Fruit fly (Drosophila melanogaster): ENCODE data around the gene vap.
A peak's percentile ranks its signal among the peaks of the same experiment; 100 is the strongest.

Gene vap

dm6 chrX:15991618-15992526, 13.7 kb downstream of the vap start, which contains the start of the genes CG46312, eIF5 and exd (continued):
- no peak for TF ChIP-seq ara (GFP tag; IDR thresholded peaks at IDR 0.05)
- TF ChIP-seq crp (GFP tag; optimal IDR thresholded peaks at IDR 0.05), result no peak
- peak; percentile 23 for TF ChIP-seq phol (tag; optimal IDR thresholded peaks at IDR 0.05)
- no peak for TF ChIP-seq Gsc (GFP tag; IDR thresholded peaks at IDR 0.05)
- TF ChIP-seq CG2889 (GFP tag; IDR thresholded peaks at IDR 0.05), result no peak
- TF ChIP-seq cwo (GFP tag; optimal IDR thresholded peaks at IDR 0.05), result no peak
- TF ChIP-seq Fer1 (GFP tag; optimal IDR thresholded peaks at IDR 0.05), result no peak
- TF ChIP-seq ham (GFP tag; IDR thresholded peaks at IDR 0.05), result no peak
- no peak for TF ChIP-seq dan (GFP tag; IDR thresholded peaks at IDR 0.05)
- peak; percentile 22 for TF ChIP-seq CG17802 (tag; optimal IDR thresholded peaks at IDR 0.05)
- no peak for TF ChIP-seq ken (GFP tag; IDR thresholded peaks at IDR 0.05)
- TF ChIP-seq Dek (tag; optimal IDR thresholded peaks at IDR 0.05), result no peak
- no peak for TF ChIP-seq CG4854 (GFP tag; optimal IDR thresholded peaks at IDR 0.05)
- peak; percentile 70 for TF ChIP-seq MESR4 (GFP tag; optimal IDR thresholded peaks at IDR 0.05)
- TF ChIP-seq CG9727 (GFP tag; optimal IDR thresholded peaks at IDR 0.05), result peak; percentile 20
- TF ChIP-seq Tbp (GFP tag; optimal IDR thresholded peaks at IDR 0.05), result no peak
- no peak for TF ChIP-seq zfh1 (GFP tag; IDR thresholded peaks at IDR 0.05)
- no peak for TF ChIP-seq trem (tag; optimal IDR thresholded peaks at IDR 0.05)
- no peak for TF ChIP-seq CG6683 (GFP tag; optimal IDR thresholded peaks at IDR 0.05)
- TF ChIP-seq row (GFP tag; IDR thresholded peaks at IDR 0.05), result peak; percentile 47
- no peak for TF ChIP-seq CG3847 (GFP tag; IDR thresholded peaks at IDR 0.05)
- peak; percentile 30 for TF ChIP-seq CG12659 (GFP tag; optimal IDR thresholded peaks at IDR 0.05)
- peak; percentile 13 for TF ChIP-seq stwl (tag; optimal IDR thresholded peaks at IDR 0.05)
- TF ChIP-seq wdn (GFP tag; IDR thresholded peaks at IDR 0.05), result no peak
- no peak for TF ChIP-seq cg (GFP tag; optimal IDR thresholded peaks at IDR 0.05)
- TF ChIP-seq knrl (GFP tag; IDR thresholded peaks at IDR 0.05; ENCODE audit: partially characterized antibody), result peak; percentile 69; the same call in 2 of the 3 replicates
- peak; percentile 52 for TF ChIP-seq CoRest (tag; optimal IDR thresholded peaks at IDR 0.05)
- TF ChIP-seq Drgx (GFP tag; IDR thresholded peaks at IDR 0.05), result no peak
- TF ChIP-seq CG11504 (tag; optimal IDR thresholded peaks at IDR 0.05), result no peak
- no peak for TF ChIP-seq croc (GFP tag; conservative IDR thresholded peaks at IDR 0.05)
- no peak for TF ChIP-seq Aef1 (GFP tag; IDR thresholded peaks at IDR 0.05)
- no peak for TF ChIP-seq CG12219 (GFP tag; optimal IDR thresholded peaks at IDR 0.05)
- no peak for TF ChIP-seq crc (GFP tag; optimal IDR thresholded peaks at IDR 0.05)
- TF ChIP-seq jumu (GFP tag; optimal IDR thresholded peaks at IDR 0.05), result no peak
- TF ChIP-seq tio (GFP tag; optimal IDR thresholded peaks at IDR 0.05), result no peak
- TF ChIP-seq Scr (GFP tag; IDR thresholded peaks at IDR 0.05; ENCODE audit: partially characterized antibody), result peak; percentile 75
- peak; percentile 83 for TF ChIP-seq CG7963 (GFP tag; IDR thresholded peaks at IDR 0.05; ENCODE audit: partially characterized antibody)

dm6 chrX:15989631-15990030, 16.0 kb downstream of the vap start:
- no peak for TF ChIP-seq Sry-β (GFP tag; optimal IDR thresholded peaks at IDR 0.05)
- TF ChIP-seq pan (optimal IDR thresholded peaks at IDR 0.05), result no peak
- TF ChIP-seq pan (GFP tag; optimal IDR thresholded peaks at IDR 0.05 in 1 of 2, IDR thresholded peaks at IDR 0.05 in 1 of 2), result no peak
- TF ChIP-seq gsb (GFP tag; IDR thresholded peaks at IDR 0.05), result no peak
- TF ChIP-seq ind (GFP tag; optimal IDR thresholded peaks at IDR 0.05), result no peak
- peak; percentile 37 for TF ChIP-seq Elba2 (GFP tag; optimal IDR thresholded peaks at IDR 0.05)
- TF ChIP-seq Gug (GFP tag; IDR thresholded peaks at IDR 0.05), result no peak
- no peak for TF ChIP-seq CG8924 (tag; optimal IDR thresholded peaks at IDR 0.05)
- TF ChIP-seq ATbp (GFP tag; optimal IDR thresholded peaks at IDR 0.05), result no peak

Data from whole organism, embryonic.